Fruit fly (Drosophila melanogaster) whole organism, embryonic: ENCODE measurements around the gene CG32645.
A peak's percentile ranks its signal among the peaks of the same experiment; 100 is the strongest.

ENCODE experiments used
- Asciz ChIP-seq: fragments of 200-800 bp; sonication (Bioruptor generic); optimal IDR thresholded peaks from 2 replicates; lab custom pipeline; 2017; ENCODE audit warnings: missing biosample characterization, mild to moderate bottlenecking, missing genetic modification characterization, missing genetic modification reagents
- Atf-2 ChIP-seq: fragments of 200-800 bp; sonication (Bioruptor generic); optimal IDR thresholded peaks from 2 replicates; lab custom pipeline; 2016; ENCODE audit warnings: missing biosample characterization, missing genetic modification characterization
- CG10147 ChIP-seq: fragments of 200-800 bp; sonication (Bioruptor generic); optimal IDR thresholded peaks from 2 replicates; lab custom pipeline; 2019; ENCODE audit warnings: missing biosample characterization, mild to moderate bottlenecking, missing genetic modification characterization, moderate library complexity
- CG10267 ChIP-seq: fragments of 200-800 bp; sonication (Bioruptor generic); optimal IDR thresholded peaks from 2 replicates; lab custom pipeline; 2018; ENCODE audit warnings: missing biosample characterization, mild to moderate bottlenecking, missing genetic modification characterization, moderate library complexity
- CG10274 ChIP-seq: fragments of 200-800 bp; sonication (Bioruptor generic); optimal IDR thresholded peaks from 3 replicates; lab custom pipeline; 2017; ENCODE audit warnings: missing biosample characterization, mild to moderate bottlenecking, missing genetic modification characterization
- CG12299 ChIP-seq: fragments of 200-800 bp; sonication (Bioruptor generic); optimal IDR thresholded peaks from 2 replicates; lab custom pipeline; 2018; ENCODE audit warnings: missing biosample characterization, mild to moderate bottlenecking, missing genetic modification characterization
- CG15269 ChIP-seq: fragments of 200-800 bp; sonication (Bioruptor generic); optimal IDR thresholded peaks from 2 replicates; lab custom pipeline; 2018; ENCODE audit warnings: missing biosample characterization, mild to moderate bottlenecking, missing genetic modification characterization, moderate library complexity
- CG1603 ChIP-seq: fragments of 200-800 bp; sonication (Bioruptor generic); optimal IDR thresholded peaks from 2 replicates; lab custom pipeline; 2019; ENCODE audit warnings: missing biosample characterization, mild to moderate bottlenecking, missing genetic modification characterization, moderate library complexity
- CG2129 ChIP-seq: fragments of 200-800 bp; sonication (Bioruptor generic); IDR thresholded peaks from 2 replicates; pipeline ENCODE4 v1.3.6; 2022; ENCODE audit warnings: missing biosample characterization, missing genetic modification characterization; ENCODE audit not compliant: partially characterized antibody
- CG2875 ChIP-seq: fragments of 200-800 bp; sonication (Bioruptor generic); optimal IDR thresholded peaks from 2 replicates; lab custom pipeline; 2017; ENCODE audit warnings: missing biosample characterization, mild to moderate bottlenecking, missing genetic modification characterization, missing genetic modification reagents
- CG31224 ChIP-seq: fragments of 200-800 bp; sonication (Bioruptor generic); IDR thresholded peaks from 2 replicates; pipeline ENCODE4 v1.3.6; 2022; ENCODE audit warnings: missing biosample characterization, missing genetic modification characterization
- CG34224 ChIP-seq: fragments of 200-800 bp; sonication (Bioruptor generic); IDR thresholded peaks from 3 replicates; pipeline ENCODE4 v1.3.6; 2022; ENCODE audit warnings: missing biosample characterization, missing genetic modification characterization; ENCODE audit not compliant: partially characterized antibody
- CG42726 ChIP-seq: fragments of 200-800 bp; sonication (Bioruptor generic); IDR thresholded peaks from 2 replicates; pipeline ENCODE4 v1.3.6; 2022; ENCODE audit warnings: missing biosample characterization, missing genetic modification characterization; ENCODE audit not compliant: partially characterized antibody
- CG4282 ChIP-seq: fragments of 200-800 bp; sonication (Bioruptor generic); optimal IDR thresholded peaks from 2 replicates; lab custom pipeline; 2016; ENCODE audit warnings: missing biosample characterization, missing genetic modification characterization
- CG4424 ChIP-seq: fragments of 200-800 bp; sonication (Bioruptor generic); optimal IDR thresholded peaks from 3 replicates; lab custom pipeline; 2016; ENCODE audit warnings: missing biosample characterization, missing genetic modification characterization
- CG4707 ChIP-seq: fragments of 200-800 bp; sonication (Bioruptor generic); optimal IDR thresholded peaks from 2 replicates; lab custom pipeline; 2018; ENCODE audit warnings: missing biosample characterization, mild to moderate bottlenecking, missing genetic modification characterization, moderate library complexity
- CG5180 ChIP-seq: fragments of 200-800 bp; sonication (Bioruptor generic); optimal IDR thresholded peaks from 3 replicates; lab custom pipeline; 2017; ENCODE audit warnings: missing biosample characterization, missing genetic modification characterization, mild to moderate bottlenecking, moderate library complexity, missing genetic modification reagents
- CG8281 ChIP-seq: fragments of 200-800 bp; sonication (Bioruptor generic); optimal IDR thresholded peaks from 2 replicates; lab custom pipeline; 2018; ENCODE audit warnings: missing biosample characterization, mild to moderate bottlenecking, missing genetic modification characterization, moderate library complexity
- CG8359 ChIP-seq: fragments of 200-800 bp; sonication (Bioruptor generic); optimal IDR thresholded peaks from 2 replicates; lab custom pipeline; 2017; ENCODE audit warnings: missing biosample characterization, mild to moderate bottlenecking, missing genetic modification characterization, borderline replicate concordance
- CG8388 ChIP-seq: fragments of 200-800 bp; sonication (Bioruptor generic); optimal IDR thresholded peaks from 2 replicates; lab custom pipeline; 2019; ENCODE audit warnings: missing biosample characterization, mild to moderate bottlenecking, missing genetic modification characterization, moderate library complexity
- CG8924 ChIP-seq: fragments of 200-800 bp; optimal IDR thresholded peaks from 3 replicates; lab custom pipeline; 2019; ENCODE audit warnings: missing biosample characterization, mild to moderate bottlenecking, missing genetic modification characterization, moderate library complexity
- CG9437 ChIP-seq: fragments of 200-800 bp; sonication (Bioruptor generic); optimal IDR thresholded peaks from 2 replicates; lab custom pipeline; 2018; ENCODE audit warnings: missing biosample characterization, mild to moderate bottlenecking, missing genetic modification characterization
- CG9797 ChIP-seq: fragments of 200-800 bp; sonication (Bioruptor generic); optimal IDR thresholded peaks from 3 replicates; lab custom pipeline; 2018; ENCODE audit warnings: missing biosample characterization, mild to moderate bottlenecking, missing genetic modification characterization
- CHES-1-like ChIP-seq: fragments of 200-800 bp; sonication (Bioruptor generic); optimal IDR thresholded peaks from 2 replicates; lab custom pipeline; 2016; ENCODE audit warnings: missing biosample characterization, missing genetic modification characterization
- CkIIα-i1 ChIP-seq: fragments of 200-800 bp; sonication (Bioruptor generic); IDR thresholded peaks from 2 replicates; pipeline ENCODE4 v1.3.6; 2022; ENCODE audit warnings: missing biosample characterization, missing genetic modification characterization
- Doc3 ChIP-seq: fragments of 200-800 bp; sonication (Bioruptor generic); IDR thresholded peaks from 3 replicates; pipeline ENCODE4 v1.3.6; 2022; ENCODE audit warnings: missing biosample characterization, missing genetic modification characterization; ENCODE audit not compliant: partially characterized antibody
- GATAe ChIP-seq: fragments of 200-800 bp; sonication (Bioruptor generic); conservative IDR thresholded peaks from 2 replicates; pipeline ENCODE4 v1.3.6; 2022; ENCODE audit warnings: missing biosample characterization, missing genetic modification characterization
- Nf-YB ChIP-seq: fragments of 200-800 bp; sonication (Bioruptor generic); optimal IDR thresholded peaks from 3 replicates; lab custom pipeline; 2019; ENCODE audit warnings: missing biosample characterization, mild to moderate bottlenecking, missing genetic modification characterization, moderate library complexity
- NfI ChIP-seq: fragments of 200-800 bp; sonication (Bioruptor generic); optimal IDR thresholded peaks from 3 replicates; lab custom pipeline; 2018; ENCODE audit warnings: missing biosample characterization, mild to moderate bottlenecking, missing genetic modification characterization, moderate library complexity
- Ptx1 ChIP-seq: fragments of 200-800 bp; sonication (Bioruptor generic); IDR thresholded peaks from 2 replicates; pipeline ENCODE4 v1.3.6; 2022; ENCODE audit warnings: missing biosample characterization, missing genetic modification characterization
- Taf1 ChIP-seq: fragments of 200-800 bp; sonication (Bioruptor generic); IDR thresholded peaks from 2 replicates; pipeline ENCODE4 v1.3.6; 2022; ENCODE audit warnings: missing biosample characterization, missing genetic modification characterization
- Trl ChIP-seq, 3 experiments: fragments of >200 bp in 2 of 3; fragments of 200-800 bp in 1 of 3; sonication (Bioruptor generic) in 1 of 3; optimal IDR thresholded peaks; 2 replicates in 1 of 3; 3 replicates in 2 of 3; lab custom pipeline; 2016 to 2017; ENCODE audit warnings: missing biosample characterization in 1 of 3, missing genetic modification characterization in 1 of 3
- Usf ChIP-seq: fragments of 200-800 bp; sonication (Bioruptor generic); optimal IDR thresholded peaks from 2 replicates; lab custom pipeline; 2017; ENCODE audit warnings: missing genotype, missing biosample characterization, missing genetic modification characterization
- Vsx1 ChIP-seq: fragments of 200-800 bp; sonication (Bioruptor generic); optimal IDR thresholded peaks from 2 replicates; lab custom pipeline; 2017; ENCODE audit warnings: missing biosample characterization, mild to moderate bottlenecking, missing genetic modification characterization, missing genetic modification reagents
- ase ChIP-seq: fragments of 200-800 bp; sonication (Bioruptor generic); IDR thresholded peaks from 3 replicates; pipeline ENCODE4 v1.3.6; 2022; ENCODE audit warnings: missing biosample characterization, missing genetic modification characterization
- az2 ChIP-seq: fragments of 200-800 bp; sonication (Bioruptor generic); optimal IDR thresholded peaks from 3 replicates; lab custom pipeline; 2016; ENCODE audit warnings: missing biosample characterization, missing genetic modification characterization
- br ChIP-seq: fragments of >200 bp; optimal IDR thresholded peaks from 2 replicates; lab custom pipeline; 2017
- cg ChIP-seq: fragments of 200-800 bp; sonication (Bioruptor generic); optimal IDR thresholded peaks from 3 replicates; lab custom pipeline; 2019; ENCODE audit warnings: missing biosample characterization, mild to moderate bottlenecking, missing genetic modification characterization, moderate library complexity
- ems ChIP-seq: fragments of 200-800 bp; sonication (Bioruptor generic); optimal IDR thresholded peaks from 3 replicates; lab custom pipeline; 2016; ENCODE audit warnings: missing biosample characterization, missing genetic modification characterization
- en ChIP-seq: fragments of 200-800 bp; sonication (Bioruptor generic); optimal IDR thresholded peaks from 2 replicates; lab custom pipeline; 2016; ENCODE audit warnings: missing biosample characterization, missing genetic modification characterization
- hbn ChIP-seq: fragments of 200-800 bp; sonication (Bioruptor generic); IDR thresholded peaks from 2 replicates; pipeline ENCODE4 v1.3.6; 2022; ENCODE audit warnings: missing biosample characterization, missing genetic modification characterization; ENCODE audit not compliant: partially characterized antibody
- hth ChIP-seq: fragments of >200 bp; optimal IDR thresholded peaks from 2 replicates; lab custom pipeline; 2017; ENCODE audit warnings: inconsistent platforms
- lab ChIP-seq: fragments of 200-800 bp; sonication (Bioruptor generic); optimal IDR thresholded peaks from 3 replicates; lab custom pipeline; 2017; ENCODE audit warnings: missing biosample characterization, missing genetic modification characterization, mild to moderate bottlenecking, moderate library complexity, missing genetic modification reagents
- nmo ChIP-seq: fragments of 200-800 bp; sonication (Bioruptor generic); optimal IDR thresholded peaks from 2 replicates; lab custom pipeline; 2018; ENCODE audit warnings: missing biosample characterization, mild to moderate bottlenecking, missing genetic modification characterization, moderate library complexity
- onecut ChIP-seq: fragments of 200-800 bp; sonication (Bioruptor generic); IDR thresholded peaks from 2 replicates; pipeline ENCODE4 v1.3.6; 2022; ENCODE audit warnings: missing biosample characterization, missing genetic modification characterization
- tio ChIP-seq: fragments of 200-800 bp; sonication (Bioruptor generic); optimal IDR thresholded peaks from 2 replicates; lab custom pipeline; 2017; ENCODE audit warnings: missing biosample characterization, missing genetic modification characterization, inconsistent platforms
- ttk ChIP-seq: fragments of 200-800 bp; sonication (Bioruptor generic); IDR thresholded peaks from 2 replicates; pipeline ENCODE4 v2.1.2; 2022; ENCODE audit warnings: missing biosample characterization, missing genetic modification characterization
- unpg ChIP-seq: fragments of 200-800 bp; sonication (Bioruptor generic); optimal IDR thresholded peaks from 3 replicates; lab custom pipeline; 2018; ENCODE audit warnings: missing biosample characterization, mild to moderate bottlenecking, missing genetic modification characterization, moderate library complexity

Gene CG32645

DNA sequence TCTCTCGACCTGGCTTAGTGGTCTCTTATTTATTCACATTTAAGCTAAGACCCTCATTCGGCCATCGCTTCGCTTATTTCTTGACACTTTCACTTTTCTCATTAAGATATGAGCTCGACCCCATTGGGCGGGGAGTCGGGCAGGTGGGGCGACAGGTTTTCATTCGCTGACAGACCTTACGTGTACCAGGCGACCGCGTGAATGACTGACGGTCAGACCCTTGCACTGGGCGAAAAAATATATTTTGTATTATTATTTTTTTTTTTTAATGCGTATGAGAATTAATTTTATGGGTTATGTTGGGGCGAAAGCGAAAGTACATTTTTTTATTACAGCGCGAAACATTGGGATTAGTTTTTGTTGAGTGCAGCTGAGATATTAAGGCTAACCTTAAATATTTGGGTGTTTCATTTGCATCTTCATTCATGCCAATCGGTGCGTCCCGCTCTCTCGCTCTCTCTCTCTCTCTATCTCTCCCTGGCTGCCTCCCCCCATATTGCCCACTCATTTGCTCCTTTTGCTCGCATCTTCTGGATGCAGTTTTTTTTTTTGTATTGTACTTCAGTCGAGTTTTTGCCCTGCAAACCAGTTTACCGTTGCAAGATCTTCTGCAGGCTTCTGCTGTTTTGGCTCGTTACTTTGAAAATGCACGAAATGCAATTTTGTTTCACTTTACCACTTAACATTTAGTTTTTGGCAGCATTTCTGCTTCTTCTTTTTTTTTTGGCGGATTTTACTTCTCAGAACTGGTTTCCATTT, 1.9 kb upstream of the CG32645 start (continued):
- TF ChIP-seq Asciz (GFP tag; lab: Kevin White, UChicago) = peak; percentile 50
- no peak for TF ChIP-seq Doc3
- no peak for TF ChIP-seq CG9797 (GFP tag; lab: Kevin White, UChicago)
- TF ChIP-seq cg (GFP tag; lab: Kevin White, UChicago) = no peak
- peak in 1 of 2 experiments; percentile 18 for TF ChIP-seq Trl (optimal IDR thresholded peaks at IDR 0.05; lab: Kevin White, UChicago)
- TF ChIP-seq Trl (GFP tag; optimal IDR thresholded peaks at IDR 0.05; lab: Kevin White, UChicago) = no peak
- TF ChIP-seq CG15269 = peak; percentile 15
- TF ChIP-seq CG34224 = no peak
- TF ChIP-seq ems (GFP tag; lab: Kevin White, UChicago) = peak; percentile 34
- TF ChIP-seq CG8359 = no peak
- TF ChIP-seq CG31224 (GFP tag; lab: Robert Waterston, UW) = no peak
- TF ChIP-seq CG12299 (tag; lab: Kevin White, UChicago) = no peak
- no peak for TF ChIP-seq br
- TF ChIP-seq CG4282 = no peak
- no peak for TF ChIP-seq Taf1 (GFP tag; lab: Robert Waterston, UW)
- no peak for TF ChIP-seq CG10147 (GFP tag; lab: Kevin White, UChicago)
- no peak for TF ChIP-seq CG1603 (tag; lab: Kevin White, UChicago)
- no peak for TF ChIP-seq CG4707 (GFP tag; lab: Kevin White, UChicago)
- peak; percentile 72 for TF ChIP-seq nmo
- TF ChIP-seq CG4424 (GFP tag; lab: Kevin White, UChicago) = peak; percentile 14
- TF ChIP-seq CG8388 (GFP tag; lab: Kevin White, UChicago) = peak; percentile 10
- TF ChIP-seq CG2875 (GFP tag; lab: Kevin White, UChicago) = peak; percentile 27
- peak; percentile 66; the same call in 1 of the 2 replicates for TF ChIP-seq ttk (GFP tag; lab: Robert Waterston, UW)
- peak; percentile 38 for TF ChIP-seq Nf-YB (GFP tag; lab: Kevin White, UChicago)
- no peak for TF ChIP-seq Usf (GFP tag; lab: Kevin White, UChicago)
- peak; percentile 45 for TF ChIP-seq lab (GFP tag; lab: Kevin White, UChicago)
- peak; percentile 18 for TF ChIP-seq CG10267 (tag; lab: Kevin White, UChicago)
- no peak for TF ChIP-seq CG42726 (GFP tag; lab: Robert Waterston, UW)
- no peak for TF ChIP-seq CHES-1-like
- peak; percentile 57 for TF ChIP-seq CG5180 (GFP tag; lab: Kevin White, UChicago)
- TF ChIP-seq CkIIα-i1 (GFP tag; lab: Robert Waterston, UW) = no peak
- no peak for TF ChIP-seq GATAe (GFP tag; lab: Robert Waterston, UW)
- peak; percentile 71; the same call in 2 of the 3 replicates for TF ChIP-seq ase (GFP tag; lab: Robert Waterston, UW)
- no peak for TF ChIP-seq tio (GFP tag; lab: Kevin White, UChicago)
- no peak for TF ChIP-seq Vsx1 (GFP tag; lab: Kevin White, UChicago)
- no peak for TF ChIP-seq Atf-2 (GFP tag; lab: Kevin White, UChicago)
- TF ChIP-seq CG9437 (GFP tag; lab: Kevin White, UChicago) = no peak
- TF ChIP-seq CG2129 (GFP tag; lab: Robert Waterston, UW) = no peak
- TF ChIP-seq en (GFP tag; lab: Kevin White, UChicago) = no peak
- TF ChIP-seq NfI = no peak
- peak; percentile 47 for TF ChIP-seq unpg
- peak; percentile 64 for TF ChIP-seq onecut (GFP tag; lab: Robert Waterston, UW)
- TF ChIP-seq hbn (GFP tag; lab: Robert Waterston, UW) = no peak
- TF ChIP-seq az2 = peak; percentile 10
- TF ChIP-seq CG10274 (GFP tag; lab: Kevin White, UChicago) = no peak
- no peak for TF ChIP-seq hth (lab: Kevin White, UChicago)
- peak; percentile 19 for TF ChIP-seq CG8924 (tag; lab: Kevin White, UChicago)
- peak; percentile 46 for TF ChIP-seq CG8281 (tag; lab: Kevin White, UChicago)
- peak; percentile 74 for TF ChIP-seq Ptx1 (GFP tag; lab: Robert Waterston, UW)
